Worm (Caenorhabditis elegans) whole organism, L3 larva: ENCODE data around the gene F49C5.7.

ENCODE experiments used
- ZK546.5 ChIP-seq: sonication (generic microtip); optimal IDR thresholded peaks from 2 replicates; lab custom pipeline; 2017; ENCODE audit warnings: missing biosample characterization, missing genetic modification characterization
- aly-2 ChIP-seq: fragments of 150-350 bp; optimal IDR thresholded peaks from 2 replicates; lab custom pipeline; 2014; ENCODE audit warnings: missing biosample characterization, missing genetic modification characterization
- ama-1 ChIP-seq: fragments of 150-350 bp; optimal IDR thresholded peaks from 2 replicates; lab custom pipeline; 2018
- ceh-16 ChIP-seq: sonication (generic microtip); optimal IDR thresholded peaks from 2 replicates; lab custom pipeline; 2017; ENCODE audit warnings: missing biosample characterization, missing genetic modification characterization
- ceh-28 ChIP-seq: fragments of 150-350 bp; optimal IDR thresholded peaks from 2 replicates; lab custom pipeline; 2014; ENCODE audit warnings: missing biosample characterization, missing genetic modification reagents, missing genetic modification characterization
- ceh-82 ChIP-seq: fragments of 150-350 bp; optimal IDR thresholded peaks from 2 replicates; lab custom pipeline; 2014; ENCODE audit warnings: missing biosample characterization, missing genetic modification characterization
- ceh-9 ChIP-seq: sonication (generic microtip); optimal IDR thresholded peaks from 2 replicates; lab custom pipeline; 2018; ENCODE audit warnings: missing biosample characterization, missing genetic modification characterization
- daf-12 ChIP-seq: fragments of 150-350 bp; optimal IDR thresholded peaks from 2 replicates; lab custom pipeline; 2014; ENCODE audit warnings: missing biosample characterization, missing genetic modification reagents, missing genetic modification characterization
- egl-27 ChIP-seq: sonication (generic microtip); optimal IDR thresholded peaks from 4 replicates; lab custom pipeline; 2017; ENCODE audit warnings: missing biosample characterization, missing genetic modification reagents, missing genetic modification characterization
- egl-5 ChIP-seq: fragments of 150-350 bp; optimal IDR thresholded peaks from 2 replicates; lab custom pipeline; 2017; ENCODE audit warnings: missing biosample characterization, missing genetic modification reagents, missing genetic modification characterization, inconsistent platforms
- elt-1 ChIP-seq: fragments of 150-350 bp; optimal IDR thresholded peaks from 2 replicates; lab custom pipeline; 2014; ENCODE audit warnings: missing biosample characterization, missing genetic modification characterization
- elt-2 ChIP-seq: sonication (generic microtip); optimal IDR thresholded peaks from 2 replicates; lab custom pipeline; 2016; ENCODE audit warnings: missing genetic modification reagents, mild to moderate bottlenecking, missing genetic modification characterization, missing compliant biosample characterization
- eor-1 ChIP-seq, 2 experiments: fragments of 150-350 bp; optimal IDR thresholded peaks; 2 replicates each; lab custom pipeline; 2014 to 2018; ENCODE audit warnings: missing biosample characterization in 2 of 2, missing genetic modification characterization in 2 of 2
- fkh-10 ChIP-seq: sonication (generic microtip); optimal IDR thresholded peaks from 2 replicates; lab custom pipeline; 2017; ENCODE audit warnings: missing biosample characterization, missing genetic modification reagents, missing genetic modification characterization
- fkh-2 ChIP-seq: fragments of 150-350 bp; optimal IDR thresholded peaks from 2 replicates; lab custom pipeline; 2014; ENCODE audit warnings: missing biosample characterization, missing genetic modification reagents, missing genetic modification characterization
- fos-1 ChIP-seq: fragments of 150-350 bp; optimal IDR thresholded peaks from 2 replicates; lab custom pipeline; 2014; ENCODE audit warnings: missing biosample characterization, missing genetic modification characterization
- hmg-11 ChIP-seq: sonication (generic microtip); optimal IDR thresholded peaks from 2 replicates; lab custom pipeline; 2016; ENCODE audit warnings: missing genetic modification characterization, missing compliant biosample characterization
- jun-1 ChIP-seq: fragments of 150-350 bp; optimal IDR thresholded peaks from 2 replicates; lab custom pipeline; 2014; ENCODE audit warnings: missing biosample characterization, missing genetic modification reagents, missing genetic modification characterization
- lin-15B ChIP-seq: fragments of 150-350 bp; optimal IDR thresholded peaks from 2 replicates; lab custom pipeline; 2014; ENCODE audit warnings: missing biosample characterization, missing genetic modification characterization
- lin-39 ChIP-seq: fragments of 150-350 bp; optimal IDR thresholded peaks from 2 replicates; lab custom pipeline; 2018; ENCODE audit warnings: missing biosample characterization, missing genetic modification reagents, missing genetic modification characterization
- mdl-1 ChIP-seq: fragments of 150-350 bp; optimal IDR thresholded peaks from 2 replicates; lab custom pipeline; 2014; ENCODE audit warnings: missing biosample characterization, missing genetic modification characterization
- nfya-1 ChIP-seq: sonication (generic microtip); optimal IDR thresholded peaks from 2 replicates; lab custom pipeline; 2017; ENCODE audit warnings: missing genetic modification characterization, mild to moderate bottlenecking, missing compliant biosample characterization, antibody characterized with exemption, moderate library complexity; ENCODE audit not compliant: insufficient read depth
- nhr-12 ChIP-seq: fragments of 150-350 bp; optimal IDR thresholded peaks from 2 replicates; lab custom pipeline; 2014; ENCODE audit warnings: missing biosample characterization, missing genetic modification characterization
- nhr-23 ChIP-seq: fragments of 150-350 bp; optimal IDR thresholded peaks from 2 replicates; lab custom pipeline; 2014; ENCODE audit warnings: missing biosample characterization, missing genetic modification reagents, missing genetic modification characterization
- nhr-25 ChIP-seq: sonication (generic microtip); optimal IDR thresholded peaks from 2 replicates; lab custom pipeline; 2017; ENCODE audit warnings: missing biosample characterization, missing genetic modification characterization
- nhr-28 ChIP-seq: fragments of 150-350 bp; optimal IDR thresholded peaks from 2 replicates; lab custom pipeline; 2014; ENCODE audit warnings: missing biosample characterization, missing genetic modification characterization
- nhr-43 ChIP-seq: sonication (generic microtip); optimal IDR thresholded peaks from 2 replicates; lab custom pipeline; 2016; ENCODE audit warnings: mild to moderate bottlenecking, missing genetic modification characterization, missing compliant biosample characterization; ENCODE audit not compliant: poor library complexity, severe bottlenecking
- pha-4 ChIP-seq: fragments of 150-350 bp; optimal IDR thresholded peaks from 2 replicates; lab custom pipeline; 2014; ENCODE audit warnings: missing biosample characterization, missing genetic modification reagents, missing genetic modification characterization
- pqm-1 ChIP-seq: fragments of 150-350 bp; optimal IDR thresholded peaks from 2 replicates; lab custom pipeline; 2017; ENCODE audit warnings: missing biosample characterization, missing genetic modification characterization, inconsistent platforms
- sea-2 ChIP-seq: fragments of 150-350 bp; sonication (generic microtip); optimal IDR thresholded peaks from 4 replicates; lab custom pipeline; 2014; ENCODE audit warnings: missing biosample characterization, missing genetic modification reagents, missing genetic modification characterization
- skn-1 ChIP-seq: fragments of 150-350 bp; optimal IDR thresholded peaks from 2 replicates; lab custom pipeline; 2014; ENCODE audit warnings: missing biosample characterization, missing genetic modification characterization
- tbx-2 ChIP-seq: sonication (generic microtip); optimal IDR thresholded peaks from 2 replicates; lab custom pipeline; 2016; ENCODE audit warnings: mild to moderate bottlenecking, missing genetic modification characterization, missing compliant biosample characterization
- unc-39 ChIP-seq: sonication (generic microtip); optimal IDR thresholded peaks from 4 replicates; lab custom pipeline; 2017; ENCODE audit warnings: missing biosample characterization, missing genetic modification characterization
- zag-1 ChIP-seq: fragments of 150-350 bp; optimal IDR thresholded peaks from 2 replicates; lab custom pipeline; 2014; ENCODE audit warnings: missing biosample characterization, missing genetic modification characterization

Gene F49C5.7

ce11 chrII:12603667-12604621 lies 38.0 kb downstream of the F49C5.7 start, which contains the start of the genes ceh-100 and lips-15:
Gene ceh-100 (minus strand): TSS chrII:12603680.
Gene lips-15 (plus strand): TSS chrII:12604386.
- TF ChIP-seq lin-15B (tag; lab: Kevin White, UChicago) (peak; percentile 81), egl-27 (tag; lab: Kevin White, UChicago) (no peak), nhr-23 (tag; lab: Kevin White, UChicago) (peak; percentile 0), elt-2 (tag; lab: Kevin White, UChicago) (peak; percentile 5), nhr-25 (peak; percentile 56), hmg-11 (tag; lab: Kevin White, UChicago) (peak; percentile 43), pha-4 (tag; lab: Kevin White, UChicago) (peak; percentile 23), ceh-28 (peak; percentile 78), unc-39 (tag; lab: Kevin White, UChicago) (no peak), nfya-1 (peak; percentile 46), egl-5 (peak; percentile 37)
- TF ChIP-seq, all 47 proteins: peak for 9

- TF ChIP-seq jun-1 (no peak), ceh-16 (tag; lab: Kevin White, UChicago) (no peak), ceh-9 (no peak), daf-12 (no peak), ZK546.5 (tag; lab: Kevin White, UChicago) (no peak), fkh-10 (GFP tag; lab: Kevin White, UChicago) (no peak), fos-1 (tag; lab: Kevin White, UChicago) (no peak), ceh-28 (no peak)
Measured at ce11 chrII:12606108-12606507, 40.2 kb downstream of the F49C5.7 start.

DNA sequence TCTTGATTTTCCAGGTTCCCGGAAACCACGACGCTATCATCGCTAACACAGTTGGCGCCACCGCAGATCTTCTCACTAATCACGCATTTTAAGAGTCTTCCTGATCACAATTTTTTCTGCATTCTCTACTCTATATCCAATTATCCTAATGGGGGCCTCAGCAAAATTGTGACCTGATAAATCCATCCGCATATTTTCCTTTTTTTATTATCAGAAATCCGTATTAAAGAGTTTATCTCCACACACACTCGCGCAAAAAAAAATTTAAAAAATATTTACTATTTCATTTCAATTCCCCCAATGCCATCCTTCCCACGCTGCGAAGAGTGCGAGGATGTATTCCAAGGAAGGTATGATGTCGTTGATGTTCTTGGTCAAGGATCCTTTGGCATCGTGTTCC lies 40.9 kb downstream of the F49C5.7 start, which contains the start of gene Y38E10A.8:
Gene Y38E10A.8 (plus strand): TSS at position 301 of the 400 bp plus-strand sequence.
- TF ChIP-seq nhr-28 (tag; lab: Kevin White, UChicago) (no peak), fkh-2 (no peak), fos-1 (tag; lab: Kevin White, UChicago) (no peak), skn-1 (tag; lab: Kevin White, UChicago) (no peak), pqm-1 (no peak), nhr-12 (tag; lab: Kevin White, UChicago) (no peak), lin-39 (no peak), elt-1 (tag; lab: Kevin White, UChicago) (no peak), ZK546.5 (tag; lab: Kevin White, UChicago) (no peak), egl-5 (no peak), ceh-9 (no peak), tbx-2 (no peak), nhr-43 (no peak), nfya-1 (no peak), ama-1 (no peak), fkh-10 (GFP tag; lab: Kevin White, UChicago) (no peak), ceh-16 (tag; lab: Kevin White, UChicago) (no peak), ceh-82 (tag; lab: Kevin White, UChicago) (no peak)

ce11 chrII:12608653-12609052 lies 42.7 kb downstream of the F49C5.7 start, which contains the start of gene Y38E10A.9:
Gene Y38E10A.9 (plus strand): TSS chrII:12608953.
- TF ChIP-seq fkh-10 (GFP tag; lab: Kevin White, UChicago) (no peak), aly-2 (tag; lab: Kevin White, UChicago) (no peak), ceh-9 (no peak), ZK546.5 (tag; lab: Kevin White, UChicago) (no peak), ceh-28 (no peak), zag-1 (tag; lab: Kevin White, UChicago) (no peak), sea-2 (no peak), egl-5 (no peak), eor-1 (tag; optimal IDR thresholded peaks at IDR 0.05; lab: Kevin White, UChicago) (no peak), mdl-1 (tag; lab: Kevin White, UChicago) (no peak), fkh-2 (no peak), nhr-25 (no peak), unc-39 (tag; lab: Kevin White, UChicago) (no peak)
